Worm (Caenorhabditis elegans) whole organism, late embryonic: ENCODE results near the gene F44E7.9.

Experiments used
- C38D4.7 ChIP-seq: fragments of 200-800 bp; sonication (Bioruptor generic); optimal IDR thresholded peaks from 2 replicates; lab custom pipeline; 2018; ENCODE audit warnings: mild to moderate bottlenecking, missing genetic modification characterization, moderate library complexity, missing compliant biosample characterization
- F13H6.1 ChIP-seq: sonication (generic microtip); optimal IDR thresholded peaks from 2 replicates; lab custom pipeline; 2016; ENCODE audit warnings: missing genetic modification characterization, missing compliant biosample characterization
- T23F11.4 ChIP-seq: fragments of 200-800 bp; sonication (Bioruptor generic); optimal IDR thresholded peaks from 2 replicates; lab custom pipeline; 2018; ENCODE audit warnings: mild to moderate bottlenecking, missing genetic modification characterization, missing compliant biosample characterization
- Y22D7AL.16 ChIP-seq: sonication (generic microtip); optimal IDR thresholded peaks from 2 replicates; lab custom pipeline; 2016; ENCODE audit warnings: missing genetic modification characterization, missing compliant biosample characterization
- ama-1 ChIP-seq: fragments of 150-350 bp; optimal IDR thresholded peaks from 2 replicates; lab custom pipeline; 2014
- ceh-2 ChIP-seq: sonication (generic microtip); optimal IDR thresholded peaks from 2 replicates; lab custom pipeline; 2016; ENCODE audit warnings: missing genotype, missing genetic modification characterization, missing compliant biosample characterization
- ceh-22 ChIP-seq: sonication (generic microtip); optimal IDR thresholded peaks from 2 replicates; lab custom pipeline; 2017; ENCODE audit warnings: missing biosample characterization, missing genetic modification characterization
- ceh-31 ChIP-seq: sonication (generic microtip); optimal IDR thresholded peaks from 2 replicates; lab custom pipeline; 2016; ENCODE audit warnings: missing genetic modification characterization, missing compliant biosample characterization
- ceh-34 ChIP-seq: sonication (generic microtip); optimal IDR thresholded peaks from 2 replicates; lab custom pipeline; 2016; ENCODE audit warnings: mild to moderate bottlenecking, missing genetic modification characterization, missing compliant biosample characterization
- ceh-6 ChIP-seq: fragments of 200-800 bp; sonication (Bioruptor generic); optimal IDR thresholded peaks from 2 replicates; lab custom pipeline; 2018; ENCODE audit warnings: mild to moderate bottlenecking, missing genetic modification characterization, missing compliant biosample characterization
- ceh-9 ChIP-seq: sonication (generic microtip); optimal IDR thresholded peaks from 2 replicates; lab custom pipeline; 2016; ENCODE audit warnings: mild to moderate bottlenecking, missing genetic modification characterization, inconsistent platforms, missing compliant biosample characterization
- che-1 ChIP-seq: sonication (generic microtip); optimal IDR thresholded peaks from 2 replicates; lab custom pipeline; 2016; ENCODE audit warnings: mild to moderate bottlenecking, missing genetic modification characterization, missing compliant biosample characterization
- dmd-4 ChIP-seq: sonication (generic microtip); optimal IDR thresholded peaks from 2 replicates; lab custom pipeline; 2016; ENCODE audit warnings: borderline replicate concordance, missing genetic modification characterization, missing compliant biosample characterization
- elt-2 ChIP-seq: sonication (generic microtip); optimal IDR thresholded peaks from 2 replicates; lab custom pipeline; 2016; ENCODE audit warnings: missing genetic modification reagents, missing genetic modification characterization, missing compliant biosample characterization
- elt-4 ChIP-seq: sonication (generic microtip); optimal IDR thresholded peaks from 2 replicates; lab custom pipeline; 2016; ENCODE audit warnings: missing genetic modification characterization, missing compliant biosample characterization
- eyg-1 ChIP-seq: sonication (generic microtip); optimal IDR thresholded peaks from 2 replicates; lab custom pipeline; 2016; ENCODE audit warnings: missing genotype, missing genetic modification characterization, missing compliant biosample characterization
- hlh-13 ChIP-seq: fragments of 200-800 bp; sonication (Bioruptor generic); optimal IDR thresholded peaks from 2 replicates; lab custom pipeline; 2018; ENCODE audit warnings: mild to moderate bottlenecking, missing genetic modification characterization, missing compliant biosample characterization
- hlh-15 ChIP-seq: sonication (generic microtip); optimal IDR thresholded peaks from 2 replicates; lab custom pipeline; 2016; ENCODE audit warnings: missing genetic modification characterization, missing compliant biosample characterization
- hlh-6 ChIP-seq: sonication (generic microtip); optimal IDR thresholded peaks from 2 replicates; lab custom pipeline; 2016; ENCODE audit warnings: missing genotype, missing genetic modification characterization, missing compliant biosample characterization
- lim-6 ChIP-seq: sonication (generic microtip); optimal IDR thresholded peaks from 2 replicates; lab custom pipeline; 2016; ENCODE audit warnings: missing genetic modification characterization, missing compliant biosample characterization
- lin-11 ChIP-seq: fragments of 200-800 bp; sonication (Bioruptor generic); optimal IDR thresholded peaks from 2 replicates; lab custom pipeline; 2018; ENCODE audit warnings: mild to moderate bottlenecking, missing genetic modification characterization, missing compliant biosample characterization
- madf-2 ChIP-seq: sonication (generic microtip); optimal IDR thresholded peaks from 2 replicates; lab custom pipeline; 2017; ENCODE audit warnings: missing genetic modification characterization, missing compliant biosample characterization
- nfya-1 ChIP-seq: sonication (generic microtip); optimal IDR thresholded peaks from 2 replicates; lab custom pipeline; 2017; ENCODE audit warnings: missing genetic modification characterization, mild to moderate bottlenecking, missing compliant biosample characterization, antibody characterized with exemption, moderate library complexity
- nhr-11 ChIP-seq: fragments of 150-350 bp; optimal IDR thresholded peaks from 2 replicates; lab custom pipeline; 2014; ENCODE audit warnings: missing biosample characterization, missing genetic modification characterization
- nhr-232 ChIP-seq: sonication (generic microtip); optimal IDR thresholded peaks from 2 replicates; lab custom pipeline; 2016; ENCODE audit warnings: missing genetic modification characterization, missing compliant biosample characterization
- npax-4 ChIP-seq: sonication (generic microtip); optimal IDR thresholded peaks from 2 replicates; lab custom pipeline; 2016; ENCODE audit warnings: missing genetic modification characterization, missing compliant biosample characterization
- pha-2 ChIP-seq: sonication (generic microtip); optimal IDR thresholded peaks from 2 replicates; lab custom pipeline; 2017; ENCODE audit warnings: mild to moderate bottlenecking, missing genetic modification characterization, missing compliant biosample characterization
- pros-1 ChIP-seq: fragments of 150-350 bp; optimal IDR thresholded peaks from 2 replicates; lab custom pipeline; 2014; ENCODE audit warnings: missing biosample characterization, missing genetic modification reagents, missing genetic modification characterization
- rnt-1 ChIP-seq: sonication (generic microtip); optimal IDR thresholded peaks from 2 replicates; lab custom pipeline; 2016; ENCODE audit warnings: missing genetic modification characterization, missing compliant biosample characterization
- sdc-2 ChIP-seq: sonication (generic microtip); optimal IDR thresholded peaks from 2 replicates; lab custom pipeline; 2016; ENCODE audit warnings: missing genotype, missing genetic modification characterization, missing compliant biosample characterization
- tbx-2 ChIP-seq: sonication (generic microtip); optimal IDR thresholded peaks from 2 replicates; lab custom pipeline; 2016; ENCODE audit warnings: missing genetic modification characterization, missing compliant biosample characterization
- ttx-3 ChIP-seq: sonication (generic microtip); optimal IDR thresholded peaks from 2 replicates; lab custom pipeline; 2016; ENCODE audit warnings: missing genetic modification reagents, missing genetic modification characterization, missing compliant biosample characterization
- unc-55 ChIP-seq: sonication (generic microtip); optimal IDR thresholded peaks from 2 replicates; lab custom pipeline; 2017; ENCODE audit warnings: missing biosample characterization, missing genetic modification reagents, missing genetic modification characterization
- unc-86 ChIP-seq: sonication (generic microtip); optimal IDR thresholded peaks from 2 replicates; lab custom pipeline; 2016; ENCODE audit warnings: missing genetic modification characterization, missing compliant biosample characterization

F44E7.9 gene

DNA sequence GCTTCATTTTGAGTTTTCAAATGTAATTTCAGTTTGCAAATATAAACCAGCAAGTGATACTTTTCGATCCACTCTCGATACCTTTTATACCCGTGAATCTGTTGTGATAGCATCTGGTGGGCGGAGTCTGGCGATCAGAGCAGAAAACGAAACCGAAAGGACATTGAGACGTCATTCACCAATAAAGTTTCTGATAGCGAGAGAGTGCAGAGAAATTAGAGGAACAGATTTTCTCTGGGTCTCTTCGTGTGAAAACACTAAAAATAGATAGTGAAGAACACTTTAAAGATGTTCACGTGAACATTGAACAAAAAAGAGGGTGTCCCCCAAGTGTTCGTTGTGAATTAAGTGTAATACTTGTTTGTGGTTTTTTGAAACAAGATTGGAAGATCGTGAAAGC lies 27.2 kb upstream of the F44E7.9 start, which contains the start of gene pgph-3:
Gene pgph-3, minus strand, starts transcription at position 60 of the 400 bp plus-strand sequence.
- no peak for TF ChIP-seq ceh-31 (tag; lab: Kevin White, UChicago)
- no peak for TF ChIP-seq eyg-1 (tag; lab: Kevin White, UChicago)
- no peak for TF ChIP-seq rnt-1
- peak; percentile 52 for TF ChIP-seq elt-2 (tag; lab: Kevin White, UChicago)
- TF ChIP-seq madf-2 (tag; lab: Kevin White, UChicago) = no peak

DNA sequence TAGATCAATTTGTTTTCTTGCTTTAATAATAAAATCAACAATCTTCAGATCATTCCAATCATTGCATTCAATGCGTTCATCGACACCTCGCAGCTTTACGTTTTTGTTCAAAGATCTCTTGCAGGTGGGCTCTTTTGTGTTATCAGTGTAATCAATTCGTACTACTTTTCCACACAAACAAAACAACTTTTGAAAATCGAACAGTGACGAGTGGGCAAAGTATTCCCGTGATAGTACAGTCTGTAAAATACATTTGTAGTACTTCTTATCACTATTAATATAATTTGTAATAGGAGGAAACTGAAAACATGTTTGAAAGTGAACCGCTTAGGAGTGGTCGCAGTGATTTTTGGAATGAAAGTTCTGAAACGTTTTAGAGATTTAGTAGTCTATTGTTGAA lies 25.9 kb upstream of the F44E7.9 start, which contains the start of gene pgph-2:
Gene pgph-2, plus strand, starts transcription at position 47 of the 400 bp plus-strand sequence.
- TF ChIP-seq tbx-2 (tag; lab: Kevin White, UChicago) (no peak), hlh-13 (GFP tag; lab: Kevin White, UChicago) (no peak), T23F11.4 (GFP tag; lab: Kevin White, UChicago) (no peak), sdc-2 (no peak), lin-11 (tag; lab: Kevin White, UChicago) (no peak), ceh-9 (tag; lab: Kevin White, UChicago) (no peak), nfya-1 (tag; lab: Kevin White, UChicago) (no peak), C38D4.7 (GFP tag; lab: Kevin White, UChicago) (no peak), pha-2 (no peak), madf-2 (tag; lab: Kevin White, UChicago) (no peak), elt-2 (tag; lab: Kevin White, UChicago) (no peak), Y22D7AL.16 (no peak), unc-55 (GFP tag; lab: Kevin White, UChicago) (no peak), lim-6 (no peak), ttx-3 (tag; lab: Kevin White, UChicago) (no peak), rnt-1 (no peak)

DNA sequence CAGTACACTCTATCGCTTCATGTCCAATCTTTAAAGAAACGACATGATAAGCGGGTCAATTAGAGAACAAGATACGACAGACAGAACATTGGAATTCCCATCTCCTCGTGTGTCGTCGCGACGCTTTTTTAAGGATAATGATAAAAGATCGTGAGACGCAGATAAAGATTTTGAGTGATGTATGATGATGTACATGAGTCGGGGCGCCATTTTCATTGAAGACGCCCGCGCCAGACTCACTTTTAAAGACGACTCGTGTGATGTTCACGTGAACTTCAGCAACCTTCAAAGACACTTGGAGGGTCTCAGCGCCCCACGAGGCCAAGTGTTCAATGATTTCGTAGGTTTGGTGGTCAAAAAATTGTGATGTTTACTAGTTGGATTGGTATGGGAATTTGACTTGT lies 22.7 kb upstream of the F44E7.9 start:
- peak; percentile 30 for TF ChIP-seq elt-2 (tag; lab: Kevin White, UChicago)
- no peak for TF ChIP-seq Y22D7AL.16

DNA sequence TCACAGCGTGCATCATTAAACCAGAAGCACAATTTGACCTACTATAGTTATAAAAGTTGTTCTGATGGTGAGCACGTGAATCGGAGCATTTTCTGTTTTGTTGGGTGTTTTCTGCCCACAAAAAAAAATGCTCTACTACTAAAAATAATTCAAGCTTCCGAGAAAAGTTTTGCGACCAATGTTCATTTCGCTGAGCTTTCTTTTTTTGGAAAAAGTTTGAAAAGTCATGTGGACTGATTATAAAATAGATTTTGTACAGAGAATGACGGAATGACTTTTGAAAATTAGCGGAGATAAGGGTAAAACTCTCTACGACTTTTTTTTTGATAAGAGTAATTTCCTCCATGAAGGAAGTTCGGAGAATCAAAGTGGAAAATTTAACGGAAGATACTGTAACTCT lies 21.5 kb upstream of the F44E7.9 start:
- TF ChIP-seq ceh-34 (no peak), C38D4.7 (GFP tag; lab: Kevin White, UChicago) (no peak), ceh-22 (no peak), nhr-232 (no peak), tbx-2 (tag; lab: Kevin White, UChicago) (no peak), che-1 (tag; lab: Kevin White, UChicago) (no peak), unc-86 (tag; lab: Kevin White, UChicago) (no peak), ceh-31 (tag; lab: Kevin White, UChicago) (no peak), ceh-6 (GFP tag; lab: Kevin White, UChicago) (no peak), rnt-1 (no peak), ceh-2 (tag; lab: Kevin White, UChicago) (no peak), hlh-15 (no peak), F13H6.1 (tag; lab: Kevin White, UChicago) (no peak), hlh-6 (tag; lab: Kevin White, UChicago) (no peak), pros-1 (tag; lab: Kevin White, UChicago) (no peak), eyg-1 (tag; lab: Kevin White, UChicago) (no peak)

DNA sequence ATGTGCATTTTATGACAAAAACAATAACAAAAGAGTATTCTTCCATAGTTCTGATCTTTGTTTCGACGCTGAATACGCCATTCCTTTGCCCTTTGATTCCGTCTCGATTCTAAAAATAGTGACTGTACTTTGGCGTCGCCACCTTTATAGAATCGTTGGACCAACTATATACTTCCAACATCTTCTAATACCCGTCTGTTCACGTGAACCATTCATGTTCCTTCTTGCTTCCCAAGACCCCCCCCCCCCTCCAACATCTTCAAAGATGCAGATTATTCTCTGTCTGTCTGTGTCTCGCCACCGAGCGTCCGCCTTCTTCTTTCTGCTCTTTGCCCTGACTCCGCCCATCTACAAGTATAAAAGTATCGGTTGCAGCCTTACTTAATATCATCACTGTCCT lies 21.0 kb upstream of the F44E7.9 start:
- TF ChIP-seq ceh-9 (tag; lab: Kevin White, UChicago) (no peak), madf-2 (tag; lab: Kevin White, UChicago) (no peak), nhr-232 (no peak), elt-4 (tag; lab: Kevin White, UChicago) (no peak), hlh-15 (no peak), nhr-11 (tag; lab: Kevin White, UChicago) (no peak), dmd-4 (no peak)

DNA sequence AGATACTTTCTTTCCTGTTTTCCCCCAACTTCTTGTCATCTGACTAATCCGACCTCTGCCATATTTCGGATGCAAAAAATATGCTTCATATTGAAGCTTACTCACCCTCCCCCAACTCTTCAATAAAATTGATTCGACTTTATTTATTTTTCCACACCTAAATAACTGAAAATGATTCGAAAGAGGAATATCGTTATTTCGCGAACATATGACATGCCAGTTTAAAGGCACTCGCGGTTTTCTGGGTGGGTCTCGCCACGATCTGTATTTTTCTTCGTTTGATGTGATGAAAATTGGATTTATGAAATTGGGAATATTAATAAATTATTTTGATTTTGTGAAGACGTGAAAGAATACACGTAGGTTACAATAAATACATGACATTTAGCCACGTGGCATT lies 19.4 kb upstream of the F44E7.9 start, which contains the start of gene F44E7.3:
Gene F44E7.3, plus strand, starts transcription at position 319 of the 400 bp plus-strand sequence.
- TF ChIP-seq ceh-22 (no peak), npax-4 (tag; lab: Kevin White, UChicago) (no peak), sdc-2 (no peak), ama-1 (lab: Kevin White, UChicago) (no peak)
